Worm (Caenorhabditis elegans): ENCODE measurements around the gene Y54G11A.9.
"Not testable (repeated sequence)": the region's sequence is repeated elsewhere in the genome, so short reads cannot be mapped to it uniquely, and the experiment has no call there.

The Y54G11A.9 gene

DNA sequence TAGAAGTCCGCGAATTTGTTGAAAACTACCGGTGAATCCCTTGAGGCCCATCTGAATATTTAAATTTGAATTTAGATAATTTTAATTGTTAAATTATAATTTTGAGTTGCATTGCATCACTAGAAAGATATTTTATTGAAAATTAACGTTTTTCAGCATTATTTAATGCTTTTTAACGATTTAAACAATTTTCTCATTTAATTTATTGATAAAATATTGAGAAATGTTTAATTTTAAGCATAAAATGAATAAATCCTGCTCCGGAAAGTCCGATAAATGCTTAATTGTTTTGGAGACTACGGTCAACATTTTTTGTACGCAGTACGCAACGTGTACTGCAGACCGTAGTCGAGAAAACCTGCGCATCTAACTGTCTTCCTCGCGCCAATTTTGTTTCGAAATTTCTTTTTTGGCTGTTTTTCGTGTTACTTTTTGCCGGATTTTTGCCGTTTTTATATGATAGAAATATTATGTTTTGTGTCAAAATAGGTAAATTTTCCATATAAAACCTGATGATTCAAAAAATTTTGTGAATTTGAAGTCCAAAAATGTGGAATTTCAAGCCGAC lies 3.2 kb upstream of the Y54G11A.9 start, which contains the start of the genes Y54G11A.17, lin-7 and elof-1:
TSS of gene Y54G11A.17 (minus strand) at position 51 of the 568 bp plus-strand sequence.
TSS of gene lin-7 (minus strand) at position 51 of the 568 bp plus-strand sequence.
TSS of gene elof-1 (plus strand) at position 383 of the 568 bp plus-strand sequence.
- no peak for TF ChIP-seq cnd-1 (tag; optimal IDR thresholded peaks at IDR 0.05)
- peak; percentile 20 for TF ChIP-seq unc-62 (GFP tag; optimal IDR thresholded peaks at IDR 0.05)
- peak; percentile 99 for TF ChIP-seq lsy-2 (tag; optimal IDR thresholded peaks at IDR 0.05)
- TF ChIP-seq nhr-2 (tag; optimal IDR thresholded peaks at IDR 0.05), result peak; percentile 63
- peak; percentile 91 for TF ChIP-seq mep-1 (tag; optimal IDR thresholded peaks at IDR 0.05)
- no peak for TF ChIP-seq tbx-8 (GFP tag; optimal IDR thresholded peaks at IDR 0.05)
- TF ChIP-seq ceh-83 (GFP tag; optimal IDR thresholded peaks at IDR 0.05), result no peak
- TF ChIP-seq nhr-76 (tag; optimal IDR thresholded peaks at IDR 0.05), result no peak
- no peak for TF ChIP-seq nhr-28 (tag; optimal IDR thresholded peaks at IDR 0.05)
- no peak for TF ChIP-seq ham-2 (GFP tag; optimal IDR thresholded peaks at IDR 0.05)
- no peak for TF ChIP-seq nhr-12 (tag; optimal IDR thresholded peaks at IDR 0.05)
- peak; percentile 14 for TF ChIP-seq M03D4.4 (tag; optimal IDR thresholded peaks at IDR 0.05)
- peak; percentile 87 for TF ChIP-seq lin-13 (tag; optimal IDR thresholded peaks at IDR 0.05)
- no peak for TF ChIP-seq bed-3 (GFP tag; optimal IDR thresholded peaks at IDR 0.05)
- no peak for TF ChIP-seq sem-2 (GFP tag; optimal IDR thresholded peaks at IDR 0.05)
- TF ChIP-seq elt-3 (tag; optimal IDR thresholded peaks at IDR 0.05), result no peak
- no peak for TF ChIP-seq lin-32 (GFP tag; optimal IDR thresholded peaks at IDR 0.05)
- TF ChIP-seq ceh-39 (tag; optimal IDR thresholded peaks at IDR 0.05), result peak; percentile 87
- peak; percentile 23 for TF ChIP-seq drap-1 (GFP tag; optimal IDR thresholded peaks at IDR 0.05)
- no peak for TF ChIP-seq snpc-4 (tag; optimal IDR thresholded peaks at IDR 0.05)
- TF ChIP-seq flh-1 (GFP tag; optimal IDR thresholded peaks at IDR 0.05), result no peak
- TF ChIP-seq mab-5 (tag; optimal IDR thresholded peaks at IDR 0.05), result no peak
- TF ChIP-seq nhr-237 (tag; optimal IDR thresholded peaks at IDR 0.05), result peak; percentile 82
- peak; percentile 57 for TF ChIP-seq unc-120 (tag; optimal IDR thresholded peaks at IDR 0.05; ENCODE audit: poor library complexity, severe bottlenecking)
- peak; percentile 85 for TF ChIP-seq sptf-1 (tag; optimal IDR thresholded peaks at IDR 0.05)
- no peak for TF ChIP-seq ztf-11 (tag; optimal IDR thresholded peaks at IDR 0.05)
- no peak for TF ChIP-seq zip-8 (tag; optimal IDR thresholded peaks at IDR 0.05)
- TF ChIP-seq blmp-1 (tag; optimal IDR thresholded peaks at IDR 0.05), result no peak
- no peak for TF ChIP-seq elt-1 (tag; optimal IDR thresholded peaks at IDR 0.05; ENCODE audit: borderline replicate concordance, insufficient read depth)
- TF ChIP-seq hlh-1 (tag; optimal IDR thresholded peaks at IDR 0.05), result peak; percentile 36
- peak; percentile 75 for TF ChIP-seq mls-2 (tag; optimal IDR thresholded peaks at IDR 0.05)
- peak; percentile 74 for TF ChIP-seq pha-4 (tag; optimal IDR thresholded peaks at IDR 0.05)
- no peak for TF ChIP-seq unc-39 (tag; optimal IDR thresholded peaks at IDR 0.05)
- peak; percentile 90 for TF ChIP-seq ces-1 (GFP tag; optimal IDR thresholded peaks at IDR 0.05)
- TF ChIP-seq ceh-43 (GFP tag; optimal IDR thresholded peaks at IDR 0.05), result peak; percentile 28

DNA sequence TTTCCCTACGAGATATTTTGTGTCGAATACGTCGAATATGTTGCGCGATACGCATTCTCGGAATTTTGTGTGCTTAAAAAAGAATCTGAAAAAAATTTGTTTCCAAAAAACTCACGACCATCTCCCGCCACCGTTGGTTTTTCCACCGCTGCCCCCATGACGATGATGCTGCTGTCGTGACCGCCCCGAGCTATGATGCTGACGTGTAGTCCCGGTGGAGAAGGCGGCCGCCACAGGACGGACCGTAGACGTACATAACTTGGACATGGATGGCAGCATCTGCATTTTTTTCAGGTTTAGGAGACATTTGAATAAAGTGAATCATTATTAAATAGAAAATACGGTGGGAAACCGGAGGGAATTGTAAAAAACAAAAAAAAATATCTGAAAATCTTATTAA lies 2.1 kb downstream of the Y54G11A.9 start, which contains the start of gene ddl-3:
TSS of gene ddl-3 (minus strand) at position 289 of the 400 bp plus-strand sequence.
- TF ChIP-seq unc-39, pha-4, nhr-2 (tag; optimal IDR thresholded peaks at IDR 0.05): not testable (repeated sequence)

DNA sequence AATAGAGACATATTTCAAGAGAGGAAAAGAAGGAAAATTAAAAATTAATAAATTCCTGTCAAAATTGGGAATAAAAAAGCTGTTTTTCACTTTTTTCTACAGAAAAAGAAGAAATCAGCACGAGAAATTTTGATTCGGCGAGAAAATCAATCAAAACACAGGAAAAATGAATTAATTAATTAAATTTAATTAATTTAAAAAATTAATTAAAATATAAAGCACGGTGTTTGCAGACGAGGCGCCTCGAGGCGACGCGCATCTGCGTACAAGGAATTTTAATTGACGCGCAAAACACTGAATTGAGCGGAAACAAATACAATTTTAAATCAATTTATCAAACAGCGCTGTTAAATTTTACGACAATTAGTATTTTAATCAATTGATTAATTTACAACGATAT lies 25.0 kb downstream of the Y54G11A.9 start:
- TF ChIP-seq elt-3 (tag; optimal IDR thresholded peaks at IDR 0.05) (no peak), ces-1 (GFP tag; optimal IDR thresholded peaks at IDR 0.05) (peak; percentile 74), ceh-83 (GFP tag; optimal IDR thresholded peaks at IDR 0.05) (no peak), mep-1 (tag; optimal IDR thresholded peaks at IDR 0.05) (no peak)

DNA sequence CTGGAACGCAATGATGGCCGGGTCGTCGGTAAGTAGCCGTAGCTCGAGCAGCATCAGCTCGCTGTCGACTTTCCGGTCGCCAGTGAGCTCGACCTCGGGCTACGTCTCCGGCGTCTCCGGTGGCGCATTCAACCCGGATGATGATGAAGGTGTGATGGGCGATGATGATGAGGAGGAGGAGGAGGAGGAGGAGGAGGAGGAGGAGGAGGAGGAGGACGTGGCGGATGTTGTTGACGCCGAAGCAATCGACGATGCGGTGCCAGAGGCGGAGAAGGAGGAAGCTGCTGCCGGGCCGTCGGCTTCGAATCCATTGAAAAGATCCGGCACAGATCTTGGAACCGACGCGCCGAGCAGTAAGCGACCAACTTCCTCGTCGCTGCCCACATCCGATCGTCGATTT lies 27.0 kb downstream of the Y54G11A.9 start:
- TF ChIP-seq ham-2 (GFP tag; optimal IDR thresholded peaks at IDR 0.05) (no peak), cnd-1 (tag; optimal IDR thresholded peaks at IDR 0.05) (no peak), nhr-76 (tag; optimal IDR thresholded peaks at IDR 0.05) (no peak), blmp-1 (tag; optimal IDR thresholded peaks at IDR 0.05) (no peak), mls-2 (tag; optimal IDR thresholded peaks at IDR 0.05) (peak; percentile 0), elt-3 (tag; optimal IDR thresholded peaks at IDR 0.05) (no peak)

Measured in whole organism, mixed stage, embryonic.